Worm (Caenorhabditis elegans): Measurements from ENCODE around the gene K09F5.4.

- no peak for TF ChIP-seq ama-1 (optimal IDR thresholded peaks at IDR 0.05)
- TF ChIP-seq hmg-4 (GFP tag; optimal IDR thresholded peaks at IDR 0.05), result no peak
- TF ChIP-seq flt-1 (GFP tag; IDR thresholded peaks at IDR 0.05), result no peak
- TF ChIP-seq ets-7 (tag; optimal IDR thresholded peaks at IDR 0.05), result no peak
- TF ChIP-seq tbx-11 (GFP tag; IDR thresholded peaks at IDR 0.05), result no peak
- TF ChIP-seq scrt-1 (GFP tag; IDR thresholded peaks at IDR 0.05), result no peak
- TF ChIP-seq sea-1 (GFP tag; conservative IDR thresholded peaks at IDR 0.05), result no peak
- TF ChIP-seq pes-1 (GFP tag; IDR thresholded peaks at IDR 0.05), result no peak
- no peak for TF ChIP-seq tra-4 (tag; optimal IDR thresholded peaks at IDR 0.05)
- TF ChIP-seq ceh-13 (GFP tag; optimal IDR thresholded peaks at IDR 0.05), result no peak
- no peak for TF ChIP-seq hnd-1 (tag; optimal IDR thresholded peaks at IDR 0.05)
- no peak for TF ChIP-seq aly-1 (tag; optimal IDR thresholded peaks at IDR 0.05)
Measured at ce11 chrX:7727601-7728000, 17.1 kb upstream of the K09F5.4 start, which contains the start of gene vit-1.
